Fruit fly (Drosophila melanogaster) whole organism, embryonic: Measurements from ENCODE around the gene CG6511.

Experiments used
- CG10209 ChIP-seq: fragments of 200-800 bp; sonication (Bioruptor generic); optimal IDR thresholded peaks from 3 replicates; lab custom pipeline; 2017; ENCODE audit warnings: missing biosample characterization, mild to moderate bottlenecking, missing genetic modification characterization, missing genetic modification reagents
- CG10321 ChIP-seq: fragments of 200-800 bp; sonication (Bioruptor generic); IDR thresholded peaks from 2 replicates; pipeline ENCODE4 v1.3.6; 2022; ENCODE audit warnings: missing biosample characterization, missing genetic modification characterization
- CG11723 ChIP-seq: fragments of 200-800 bp; sonication (Bioruptor generic); optimal IDR thresholded peaks from 2 replicates; lab custom pipeline; 2017; ENCODE audit warnings: missing biosample characterization, mild to moderate bottlenecking, missing genetic modification characterization
- CG14667 ChIP-seq: fragments of 200-800 bp; sonication (Bioruptor generic); IDR thresholded peaks from 2 replicates; pipeline ENCODE4 v1.3.6; 2022; ENCODE audit warnings: missing biosample characterization, missing genetic modification characterization
- CG14965 ChIP-seq: fragments of 200-800 bp; sonication (Bioruptor generic); optimal IDR thresholded peaks from 2 replicates; lab custom pipeline; 2016; ENCODE audit warnings: missing biosample characterization, missing genetic modification characterization, borderline replicate concordance
- CG15011 ChIP-seq: fragments of 200-800 bp; sonication (Bioruptor generic); optimal IDR thresholded peaks from 3 replicates; lab custom pipeline; 2018; ENCODE audit warnings: missing biosample characterization, mild to moderate bottlenecking, missing genetic modification characterization
- CG30403 ChIP-seq: fragments of 200-800 bp; sonication (Bioruptor generic); optimal IDR thresholded peaks from 3 replicates; lab custom pipeline; 2016; ENCODE audit warnings: missing biosample characterization, missing genetic modification characterization
- CG30431 ChIP-seq: fragments of 200-800 bp; sonication (Bioruptor generic); optimal IDR thresholded peaks from 2 replicates; lab custom pipeline; 2017; ENCODE audit warnings: missing biosample characterization, missing genetic modification characterization
- CG43689 ChIP-seq: fragments of 200-800 bp; sonication (Bioruptor generic); IDR thresholded peaks from 2 replicates; pipeline ENCODE4 v1.3.6; 2022; ENCODE audit warnings: missing biosample characterization, missing genetic modification characterization
- CG6791 ChIP-seq: fragments of 200-800 bp; sonication (Bioruptor generic); IDR thresholded peaks from 3 replicates; pipeline ENCODE4 v1.3.6; 2022; ENCODE audit warnings: missing biosample characterization, missing genetic modification characterization; ENCODE audit not compliant: partially characterized antibody
- CG6813 ChIP-seq: fragments of 200-800 bp; sonication (Bioruptor generic); optimal IDR thresholded peaks from 2 replicates; lab custom pipeline; 2017; ENCODE audit warnings: missing biosample characterization, missing genetic modification characterization, mild to moderate bottlenecking, moderate library complexity, missing genetic modification reagents
- CG7786 ChIP-seq: fragments of 200-800 bp; sonication (Bioruptor generic); optimal IDR thresholded peaks from 2 replicates; lab custom pipeline; 2016; ENCODE audit warnings: missing biosample characterization, missing genetic modification characterization
- CG7928 ChIP-seq: fragments of 200-800 bp; sonication (Bioruptor generic); optimal IDR thresholded peaks from 2 replicates; lab custom pipeline; 2017; ENCODE audit warnings: missing biosample characterization, mild to moderate bottlenecking, missing genetic modification characterization
- CG8388 ChIP-seq: fragments of 200-800 bp; sonication (Bioruptor generic); optimal IDR thresholded peaks from 2 replicates; lab custom pipeline; 2019; ENCODE audit warnings: missing biosample characterization, mild to moderate bottlenecking, missing genetic modification characterization, moderate library complexity
- CG9609 ChIP-seq: fragments of 200-800 bp; sonication (Bioruptor generic); optimal IDR thresholded peaks from 3 replicates; lab custom pipeline; 2016; ENCODE audit warnings: missing biosample characterization, missing genetic modification characterization
- Dp ChIP-seq: fragments of 200-800 bp; sonication (Bioruptor generic); optimal IDR thresholded peaks from 2 replicates; lab custom pipeline; 2018; ENCODE audit warnings: missing biosample characterization, mild to moderate bottlenecking, missing genetic modification characterization, moderate library complexity
- GATAe ChIP-seq: fragments of 200-800 bp; sonication (Bioruptor generic); conservative IDR thresholded peaks from 2 replicates; pipeline ENCODE4 v1.3.6; 2022; ENCODE audit warnings: missing biosample characterization, missing genetic modification characterization
- H2.0 ChIP-seq: fragments of 200-800 bp; sonication (Bioruptor generic); IDR thresholded peaks from 2 replicates; pipeline ENCODE4 v1.3.6; 2022; ENCODE audit warnings: missing biosample characterization, missing genetic modification characterization
- HLH54F ChIP-seq: fragments of 200-800 bp; sonication (Bioruptor generic); optimal IDR thresholded peaks from 3 replicates; lab custom pipeline; 2016; ENCODE audit warnings: missing biosample characterization, missing genetic modification characterization
- Hr3 ChIP-seq: fragments of 200-800 bp; sonication (Bioruptor generic); optimal IDR thresholded peaks from 3 replicates; lab custom pipeline; 2016; ENCODE audit warnings: missing biosample characterization, missing genetic modification characterization
- Nf-YA ChIP-seq: fragments of 200-800 bp; sonication (Bioruptor generic); IDR thresholded peaks from 2 replicates; pipeline ENCODE4 v1.3.6; 2022; ENCODE audit warnings: missing biosample characterization, missing genetic modification characterization
- Nf-YB ChIP-seq: fragments of 200-800 bp; sonication (Bioruptor generic); optimal IDR thresholded peaks from 3 replicates; lab custom pipeline; 2019; ENCODE audit warnings: missing biosample characterization, mild to moderate bottlenecking, missing genetic modification characterization, moderate library complexity
- Poxn ChIP-seq: fragments of 200-800 bp; sonication (Bioruptor generic); IDR thresholded peaks from 2 replicates; pipeline ENCODE4 v1.3.6; 2022; ENCODE audit warnings: missing biosample characterization, missing genetic modification characterization
- Ravus ChIP-seq: fragments of 200-800 bp; sonication (Bioruptor generic); IDR thresholded peaks from 2 replicates; pipeline ENCODE4 v1.3.6; 2022; ENCODE audit warnings: missing biosample characterization, missing genetic modification characterization
- Ssrp ChIP-seq: fragments of 200-800 bp; sonication (Bioruptor generic); optimal IDR thresholded peaks from 2 replicates; lab custom pipeline; 2018; ENCODE audit warnings: missing biosample characterization, mild to moderate bottlenecking, missing genetic modification characterization, moderate library complexity
- abd-A ChIP-seq: fragments of 200-800 bp; sonication (Bioruptor generic); optimal IDR thresholded peaks from 3 replicates; lab custom pipeline; 2019; ENCODE audit warnings: missing biosample characterization, mild to moderate bottlenecking, missing genetic modification characterization, moderate library complexity
- ap ChIP-seq: fragments of 200-800 bp; sonication (Bioruptor generic); IDR thresholded peaks from 2 replicates; pipeline ENCODE4 v1.3.6; 2022; ENCODE audit warnings: missing biosample characterization, missing genetic modification characterization
- ase ChIP-seq: fragments of 200-800 bp; sonication (Bioruptor generic); IDR thresholded peaks from 3 replicates; pipeline ENCODE4 v1.3.6; 2022; ENCODE audit warnings: missing biosample characterization, missing genetic modification characterization
- ash1 ChIP-seq: fragments of 200-800 bp; sonication (Bioruptor generic); optimal IDR thresholded peaks from 2 replicates; lab custom pipeline; 2018; ENCODE audit warnings: missing biosample characterization, mild to moderate bottlenecking, missing genetic modification characterization
- bowl ChIP-seq: fragments of 200-800 bp; sonication (Bioruptor generic); IDR thresholded peaks from 2 replicates; pipeline ENCODE4 v1.3.6; 2022; ENCODE audit warnings: missing biosample characterization, missing genetic modification characterization
- exex ChIP-seq: fragments of 200-800 bp; sonication (Bioruptor generic); optimal IDR thresholded peaks from 4 replicates; lab custom pipeline; 2018; ENCODE audit warnings: missing biosample characterization, mild to moderate bottlenecking, missing genetic modification characterization, moderate library complexity
- grn ChIP-seq: fragments of 200-800 bp; sonication (Bioruptor generic); optimal IDR thresholded peaks from 3 replicates; lab custom pipeline; 2017; ENCODE audit warnings: missing biosample characterization, missing genetic modification characterization
- inv ChIP-seq: fragments of 200-800 bp; sonication (Bioruptor generic); IDR thresholded peaks from 2 replicates; pipeline ENCODE4 v1.3.6; 2022; ENCODE audit warnings: missing biosample characterization, missing genetic modification characterization; ENCODE audit not compliant: partially characterized antibody
- lmd ChIP-seq: fragments of 200-800 bp; sonication (Bioruptor generic); IDR thresholded peaks from 2 replicates; pipeline ENCODE4 v1.3.6; 2022; ENCODE audit warnings: missing biosample characterization, missing genetic modification characterization
- mirr ChIP-seq: fragments of 200-800 bp; sonication (Bioruptor generic); optimal IDR thresholded peaks from 3 replicates; lab custom pipeline; 2018; ENCODE audit warnings: missing biosample characterization, mild to moderate bottlenecking, missing genetic modification characterization
- org-1 ChIP-seq: fragments of 200-800 bp; sonication (Bioruptor generic); optimal IDR thresholded peaks from 2 replicates; lab custom pipeline; 2017; ENCODE audit warnings: missing biosample characterization, missing genetic modification characterization
- pfk ChIP-seq: fragments of 200-800 bp; sonication (Bioruptor generic); optimal IDR thresholded peaks from 2 replicates; lab custom pipeline; 2018; ENCODE audit warnings: missing biosample characterization, mild to moderate bottlenecking, missing genetic modification characterization, moderate library complexity
- salm ChIP-seq: fragments of 200-800 bp; sonication (Bioruptor generic); optimal IDR thresholded peaks from 2 replicates; lab custom pipeline; 2018; ENCODE audit warnings: missing biosample characterization, mild to moderate bottlenecking, missing genetic modification characterization
- sd ChIP-seq: fragments of 200-800 bp; sonication (Bioruptor generic); optimal IDR thresholded peaks from 3 replicates; lab custom pipeline; 2018; ENCODE audit warnings: missing biosample characterization, mild to moderate bottlenecking, missing genetic modification characterization, moderate library complexity
- sisA ChIP-seq: fragments of 200-800 bp; sonication (Bioruptor generic); IDR thresholded peaks from 2 replicates; pipeline ENCODE4 v1.3.6; 2022; ENCODE audit warnings: missing biosample characterization, missing genetic modification characterization
- sug ChIP-seq: fragments of 200-800 bp; optimal IDR thresholded peaks from 2 replicates; lab custom pipeline; 2019; ENCODE audit warnings: missing biosample characterization, mild to moderate bottlenecking, missing genetic modification characterization, moderate library complexity
- tin ChIP-seq: fragments of 200-800 bp; sonication (Bioruptor generic); optimal IDR thresholded peaks from 3 replicates; lab custom pipeline; 2016; ENCODE audit warnings: missing biosample characterization, missing genetic modification characterization
- wek ChIP-seq: fragments of 200-800 bp; sonication (Bioruptor generic); optimal IDR thresholded peaks from 3 replicates; lab custom pipeline; 2018; ENCODE audit warnings: missing biosample characterization, mild to moderate bottlenecking, missing genetic modification characterization, moderate library complexity
- yki ChIP-seq: fragments of >200 bp; optimal IDR thresholded peaks from 3 replicates; lab custom pipeline; 2018

The CG6511 gene

dm6 chr3L:8772998-8773684 is 52.0 kb downstream of the CG6511 start (continued):
- peak; percentile 23; the same call in 1 of the 2 replicates for TF ChIP-seq bowl (GFP tag; lab: Robert Waterston, UW)
- TF ChIP-seq CG14965 (GFP tag; lab: Kevin White, UChicago): no peak
- peak; percentile 54 for TF ChIP-seq ap (GFP tag; lab: Robert Waterston, UW)
- peak; percentile 40 for TF ChIP-seq Hr3 (GFP tag; lab: Kevin White, UChicago)
- no peak for TF ChIP-seq ash1
- TF ChIP-seq Nf-YA (GFP tag; lab: Robert Waterston, UW): 0 out of 2 replicates have a peak, but pooled peaks have one; percentile 42
- peak; percentile 68 for TF ChIP-seq lmd (GFP tag; lab: Robert Waterston, UW)
- TF ChIP-seq Ssrp: peak; percentile 79
- peak; percentile 28; the same call in 1 of the 2 replicates for TF ChIP-seq CG10321
- TF ChIP-seq org-1 (GFP tag; lab: Kevin White, UChicago): peak; percentile 47
- TF ChIP-seq Nf-YB (GFP tag; lab: Kevin White, UChicago): peak; percentile 70
- no peak for TF ChIP-seq Poxn
- peak; percentile 71 for TF ChIP-seq CG30403
- TF ChIP-seq wek (GFP tag; lab: Kevin White, UChicago): peak; percentile 33
- no peak for TF ChIP-seq HLH54F (GFP tag; lab: Kevin White, UChicago)
- TF ChIP-seq sisA: peak; percentile 57; the same call in 1 of the 2 replicates
- TF ChIP-seq CG10209 (GFP tag; lab: Kevin White, UChicago): peak; percentile 71
- peak; percentile 22; the same call in 1 of the 2 replicates for TF ChIP-seq H2.0 (GFP tag; lab: Robert Waterston, UW)
- TF ChIP-seq CG30431: peak; percentile 31
- TF ChIP-seq CG8388 (GFP tag; lab: Kevin White, UChicago): peak; percentile 82
- no peak for TF ChIP-seq pfk (GFP tag; lab: Kevin White, UChicago)
- peak; percentile 38 for TF ChIP-seq CG7786 (GFP tag; lab: Kevin White, UChicago)
- peak; percentile 63 for TF ChIP-seq CG11723 (GFP tag; lab: Kevin White, UChicago)
- TF ChIP-seq CG15011 (GFP tag; lab: Kevin White, UChicago): no peak
- TF ChIP-seq inv (GFP tag; lab: Robert Waterston, UW): no peak
- no peak for TF ChIP-seq CG43689 (GFP tag; lab: Robert Waterston, UW)

- no peak for TF ChIP-seq tin (GFP tag; lab: Kevin White, UChicago)
- TF ChIP-seq grn: peak; percentile 14
- TF ChIP-seq mirr (GFP tag; lab: Kevin White, UChicago): peak; percentile 9
- TF ChIP-seq inv (GFP tag; lab: Robert Waterston, UW): no peak
- TF ChIP-seq Dp (GFP tag; lab: Kevin White, UChicago): no peak
- no peak for TF ChIP-seq CG6813 (GFP tag; lab: Kevin White, UChicago)
- TF ChIP-seq sug (tag; lab: Kevin White, UChicago): peak; percentile 20
- TF ChIP-seq ase (GFP tag; lab: Robert Waterston, UW): no peak
- no peak for TF ChIP-seq CG6791 (GFP tag; lab: Robert Waterston, UW)
- TF ChIP-seq yki (lab: Kevin White, UChicago): no peak
- no peak for TF ChIP-seq Hr3 (GFP tag; lab: Kevin White, UChicago)
- peak; percentile 29 for TF ChIP-seq sd
- TF ChIP-seq wek (GFP tag; lab: Kevin White, UChicago): no peak
- no peak for TF ChIP-seq salm (tag; lab: Kevin White, UChicago)
- peak; percentile 58 for TF ChIP-seq exex (tag; lab: Kevin White, UChicago)
- TF ChIP-seq CG14667 (GFP tag; lab: Robert Waterston, UW): no peak
- no peak; the same call in 1 of the 2 replicates for TF ChIP-seq GATAe (GFP tag; lab: Robert Waterston, UW)
- TF ChIP-seq CG7928 (GFP tag; lab: Kevin White, UChicago): no peak
- no peak for TF ChIP-seq CG9609 (GFP tag; lab: Kevin White, UChicago)
- no peak for TF ChIP-seq abd-A (tag; lab: Kevin White, UChicago)
- no peak for TF ChIP-seq Ravus
Measured at dm6 chr3L:8773713-8774112, 52.6 kb downstream of the CG6511 start.
